Fruit fly (Drosophila melanogaster) whole organism, adult: ENCODE results near the gene Pura.

Source experiments
- CG11617 ChIP-seq: fragments of 200-800 bp; sonication (Bioruptor generic); optimal IDR thresholded peaks from 2 replicates; lab custom pipeline; 2017; ENCODE audit warnings: mild to moderate bottlenecking, missing biosample characterization, missing genetic modification reagents, missing genetic modification characterization
- CG12768 ChIP-seq: fragments of 200-800 bp; sonication (Bioruptor generic); optimal IDR thresholded peaks from 2 replicates; lab custom pipeline; 2017; ENCODE audit warnings: missing biosample characterization, missing genetic modification characterization, mild to moderate bottlenecking, moderate library complexity, missing genetic modification reagents
- CG14711 ChIP-seq: fragments of 200-800 bp; sonication (Bioruptor generic); optimal IDR thresholded peaks from 2 replicates; lab custom pipeline; 2018; ENCODE audit warnings: missing biosample characterization, mild to moderate bottlenecking, missing genetic modification characterization, moderate library complexity
- CG1620 ChIP-seq: fragments of 200-800 bp; sonication (Bioruptor generic); optimal IDR thresholded peaks from 2 replicates; lab custom pipeline; 2016; ENCODE audit warnings: missing biosample characterization, missing genetic modification characterization
- CG33017 ChIP-seq: fragments of 200-800 bp; sonication (Bioruptor generic); optimal IDR thresholded peaks from 2 replicates; lab custom pipeline; 2018; ENCODE audit warnings: missing biosample characterization, mild to moderate bottlenecking, missing genetic modification characterization, moderate library complexity
- CG5204 ChIP-seq: fragments of 200-800 bp; sonication (Bioruptor generic); optimal IDR thresholded peaks from 2 replicates; lab custom pipeline; 2016; ENCODE audit warnings: missing biosample characterization, missing genetic modification characterization
- CG7045 ChIP-seq: fragments of 200-800 bp; sonication (Bioruptor generic); optimal IDR thresholded peaks from 2 replicates; lab custom pipeline; 2017; ENCODE audit warnings: missing biosample characterization, mild to moderate bottlenecking, missing genetic modification characterization
- CG7101 ChIP-seq: fragments of 200-800 bp; sonication (Bioruptor generic); optimal IDR thresholded peaks from 2 replicates; lab custom pipeline; 2018; ENCODE audit warnings: missing biosample characterization, mild to moderate bottlenecking, missing genetic modification characterization, moderate library complexity
- Clk ChIP-seq: fragments of 200-800 bp; sonication (Bioruptor generic); optimal IDR thresholded peaks from 2 replicates; lab custom pipeline; 2017; ENCODE audit warnings: missing biosample characterization, missing genetic modification characterization
- Crg-1 ChIP-seq: fragments of 200-800 bp; sonication (Bioruptor generic); optimal IDR thresholded peaks from 2 replicates; lab custom pipeline; 2016; ENCODE audit warnings: missing biosample characterization, missing genetic modification characterization
- Hr96 ChIP-seq: fragments of 200-800 bp; sonication (Bioruptor generic); optimal IDR thresholded peaks from 2 replicates; lab custom pipeline; 2016; ENCODE audit warnings: missing biosample characterization, missing genetic modification characterization
- Mnt ChIP-seq: fragments of 200-800 bp; sonication (Bioruptor generic); optimal IDR thresholded peaks from 2 replicates; lab custom pipeline; 2016; ENCODE audit warnings: missing biosample characterization, mild to moderate bottlenecking, missing genetic modification characterization
- bab1 ChIP-seq: fragments of 200-800 bp; sonication (Bioruptor generic); optimal IDR thresholded peaks from 3 replicates; lab custom pipeline; 2019; ENCODE audit warnings: missing biosample characterization, mild to moderate bottlenecking, missing genetic modification characterization, moderate library complexity
- cic ChIP-seq: fragments of 200-800 bp; sonication (Bioruptor generic); optimal IDR thresholded peaks from 2 replicates; lab custom pipeline; 2017; ENCODE audit warnings: missing biosample characterization, mild to moderate bottlenecking, missing genetic modification characterization, moderate library complexity
- cnc ChIP-seq, 2 experiments: fragments of >200 bp; optimal IDR thresholded peaks; 2 replicates each; lab custom pipeline; 2017
- kay ChIP-seq: fragments of 200-800 bp; sonication (Bioruptor generic); peaks from one replicate; lab custom pipeline; 2016; ENCODE audit warnings: missing biosample characterization, missing genetic modification characterization, borderline replicate concordance
- ovo ChIP-seq: fragments of 200-800 bp; sonication (Bioruptor generic); optimal IDR thresholded peaks from 2 replicates; lab custom pipeline; 2016; ENCODE audit warnings: missing biosample characterization, missing genetic modification characterization
- pad ChIP-seq: fragments of 200-800 bp; sonication (Bioruptor generic); optimal IDR thresholded peaks from 3 replicates; lab custom pipeline; 2017; ENCODE audit warnings: missing biosample characterization, missing genetic modification characterization, mild to moderate bottlenecking, moderate library complexity, missing genetic modification reagents
- tj ChIP-seq: fragments of 200-800 bp; sonication (Bioruptor generic); optimal IDR thresholded peaks from 3 replicates; lab custom pipeline; 2017; ENCODE audit warnings: missing biosample characterization, mild to moderate bottlenecking, missing genetic modification characterization, moderate library complexity
- toe ChIP-seq: fragments of 200-800 bp; sonication (Bioruptor generic); optimal IDR thresholded peaks from 2 replicates; lab custom pipeline; 2016; ENCODE audit warnings: missing biosample characterization, missing genetic modification characterization

The Pura gene

dm6 chr3L:7611229-7611628 is 18.3 kb downstream of the Pura start:
- TF ChIP-seq CG7101 (no peak), toe (GFP tag; lab: Kevin White, UChicago) (no peak), Hr96 (GFP tag; lab: Kevin White, UChicago) (no peak), Mnt (GFP tag; lab: Kevin White, UChicago) (no peak), CG11617 (GFP tag; lab: Kevin White, UChicago) (no peak)

dm6 chr3L:7614226-7614625 is 21.3 kb downstream of the Pura start:
- no peak for TF ChIP-seq CG7045 (GFP tag; lab: Kevin White, UChicago)
- TF ChIP-seq cic (GFP tag; lab: Kevin White, UChicago) = no peak
- TF ChIP-seq CG14711 (tag; lab: Kevin White, UChicago) = no peak
- no peak for TF ChIP-seq pad (GFP tag; lab: Kevin White, UChicago)
- TF ChIP-seq CG7101 = no peak
- no peak for TF ChIP-seq CG33017 (tag; lab: Kevin White, UChicago)
- no peak for TF ChIP-seq CG11617 (GFP tag; lab: Kevin White, UChicago)
- no peak for TF ChIP-seq CG1620

- no peak for TF ChIP-seq toe (GFP tag; lab: Kevin White, UChicago)
- TF ChIP-seq Mnt (GFP tag; lab: Kevin White, UChicago) = no peak
- no peak for TF ChIP-seq cnc (optimal IDR thresholded peaks at IDR 0.05; lab: Kevin White, UChicago)
- TF ChIP-seq bab1 = no peak
- no peak for TF ChIP-seq pad (GFP tag; lab: Kevin White, UChicago)
- no peak for TF ChIP-seq CG5204 (GFP tag; lab: Kevin White, UChicago)
- no peak for TF ChIP-seq ovo
- TF ChIP-seq kay (GFP tag; lab: Kevin White, UChicago) = no peak
- no peak for TF ChIP-seq Crg-1 (GFP tag; lab: Kevin White, UChicago)
- TF ChIP-seq cic (GFP tag; lab: Kevin White, UChicago) = no peak
- no peak for TF ChIP-seq CG12768 (GFP tag; lab: Kevin White, UChicago)
- TF ChIP-seq CG33017 (tag; lab: Kevin White, UChicago) = no peak
- no peak for TF ChIP-seq CG1620
- TF ChIP-seq Hr96 (GFP tag; lab: Kevin White, UChicago) = no peak
- TF ChIP-seq tj (GFP tag; lab: Kevin White, UChicago) = no peak
- TF ChIP-seq Clk (GFP tag; lab: Kevin White, UChicago) = no peak
- no peak for TF ChIP-seq CG7101
- TF ChIP-seq CG11617 (GFP tag; lab: Kevin White, UChicago) = no peak
These were observed 24.6 kb downstream of the Pura start for dm6 chr3L:7617436-7617979.

- TF ChIP-seq Crg-1 (GFP tag; lab: Kevin White, UChicago) = no peak
- TF ChIP-seq CG7101 = no peak
- TF ChIP-seq cnc (optimal IDR thresholded peaks at IDR 0.05; lab: Kevin White, UChicago) = no peak
- TF ChIP-seq ovo = no peak
- TF ChIP-seq cic (GFP tag; lab: Kevin White, UChicago) = no peak
- no peak for TF ChIP-seq CG5204 (GFP tag; lab: Kevin White, UChicago)
- TF ChIP-seq bab1 = no peak
- TF ChIP-seq CG11617 (GFP tag; lab: Kevin White, UChicago) = no peak
- TF ChIP-seq Mnt (GFP tag; lab: Kevin White, UChicago) = no peak
- TF ChIP-seq CG33017 (tag; lab: Kevin White, UChicago) = no peak
- no peak for TF ChIP-seq kay (GFP tag; lab: Kevin White, UChicago)
- TF ChIP-seq CG7045 (GFP tag; lab: Kevin White, UChicago) = no peak
- no peak for TF ChIP-seq CG1620
- no peak for TF ChIP-seq toe (GFP tag; lab: Kevin White, UChicago)
- TF ChIP-seq pad (GFP tag; lab: Kevin White, UChicago) = no peak
- TF ChIP-seq tj (GFP tag; lab: Kevin White, UChicago) = no peak
- TF ChIP-seq Clk (GFP tag; lab: Kevin White, UChicago) = no peak
- no peak for TF ChIP-seq Hr96 (GFP tag; lab: Kevin White, UChicago)
These were observed 31.7 kb downstream of the Pura start for dm6 chr3L:7624561-7624960.

- TF ChIP-seq Mnt (GFP tag; lab: Kevin White, UChicago) = no peak
- no peak for TF ChIP-seq Clk (GFP tag; lab: Kevin White, UChicago)
- no peak for TF ChIP-seq CG33017 (tag; lab: Kevin White, UChicago)
- no peak for TF ChIP-seq tj (GFP tag; lab: Kevin White, UChicago)
- TF ChIP-seq CG5204 (GFP tag; lab: Kevin White, UChicago) = no peak
- TF ChIP-seq bab1 = no peak
- TF ChIP-seq CG7101 = no peak
- no peak for TF ChIP-seq CG12768 (GFP tag; lab: Kevin White, UChicago)
- no peak for TF ChIP-seq CG7045 (GFP tag; lab: Kevin White, UChicago)
- no peak for TF ChIP-seq Hr96 (GFP tag; lab: Kevin White, UChicago)
- TF ChIP-seq cnc (optimal IDR thresholded peaks at IDR 0.05; lab: Kevin White, UChicago) = no peak
- TF ChIP-seq toe (GFP tag; lab: Kevin White, UChicago) = no peak
- no peak for TF ChIP-seq ovo
- no peak for TF ChIP-seq cic (GFP tag; lab: Kevin White, UChicago)
- no peak for TF ChIP-seq Crg-1 (GFP tag; lab: Kevin White, UChicago)
- no peak for TF ChIP-seq CG1620
- TF ChIP-seq CG11617 (GFP tag; lab: Kevin White, UChicago) = no peak
- no peak for TF ChIP-seq pad (GFP tag; lab: Kevin White, UChicago)
- TF ChIP-seq CG14711 (tag; lab: Kevin White, UChicago) = no peak
- no peak for TF ChIP-seq kay (GFP tag; lab: Kevin White, UChicago)
These were observed 37.2 kb downstream of the Pura start for dm6 chr3L:7630047-7630446.
